Worm (Caenorhabditis elegans) whole organism, mixed stage, embryonic: ENCODE data around the gene ZC239.14.

Source experiments
- ceh-39 ChIP-seq: fragments of 150-350 bp; optimal IDR thresholded peaks from 2 replicates; lab custom pipeline; 2014; ENCODE audit warnings: missing biosample characterization, missing genetic modification characterization
- ceh-43 ChIP-seq: fragments of 200-800 bp; sonication (Bioruptor generic); optimal IDR thresholded peaks from 2 replicates; lab custom pipeline; 2018; ENCODE audit warnings: mild to moderate bottlenecking, missing genetic modification characterization, moderate library complexity, missing compliant biosample characterization
- cnd-1 ChIP-seq: fragments of 200-800 bp; sonication (Bioruptor generic); optimal IDR thresholded peaks from 2 replicates; lab custom pipeline; 2018; ENCODE audit warnings: mild to moderate bottlenecking, missing genetic modification characterization, missing compliant biosample characterization
- hlh-1 ChIP-seq: fragments of 150-350 bp; optimal IDR thresholded peaks from 2 replicates; lab custom pipeline; 2014; ENCODE audit warnings: missing biosample characterization, missing genetic modification reagents, missing genetic modification characterization
- nhr-12 ChIP-seq: fragments of 150-350 bp; optimal IDR thresholded peaks from 2 replicates; lab custom pipeline; 2014; ENCODE audit warnings: missing biosample characterization, missing genetic modification characterization
- nhr-237 ChIP-seq: fragments of 150-350 bp; optimal IDR thresholded peaks from 2 replicates; lab custom pipeline; 2014; ENCODE audit warnings: missing biosample characterization, missing genetic modification characterization
- nhr-76 ChIP-seq: sonication (generic microtip); optimal IDR thresholded peaks from 2 replicates; lab custom pipeline; 2017; ENCODE audit warnings: missing biosample characterization, missing genetic modification characterization
- unc-120 ChIP-seq: sonication (generic microtip); optimal IDR thresholded peaks from 2 replicates; lab custom pipeline; 2017; ENCODE audit warnings: missing genetic modification characterization, missing compliant biosample characterization; ENCODE audit not compliant: poor library complexity, severe bottlenecking
- unc-62 ChIP-seq: fragments of 150-350 bp; optimal IDR thresholded peaks from 2 replicates; lab custom pipeline; 2014; ENCODE audit warnings: missing biosample characterization, missing genetic modification reagents, missing genetic modification characterization

DNA sequence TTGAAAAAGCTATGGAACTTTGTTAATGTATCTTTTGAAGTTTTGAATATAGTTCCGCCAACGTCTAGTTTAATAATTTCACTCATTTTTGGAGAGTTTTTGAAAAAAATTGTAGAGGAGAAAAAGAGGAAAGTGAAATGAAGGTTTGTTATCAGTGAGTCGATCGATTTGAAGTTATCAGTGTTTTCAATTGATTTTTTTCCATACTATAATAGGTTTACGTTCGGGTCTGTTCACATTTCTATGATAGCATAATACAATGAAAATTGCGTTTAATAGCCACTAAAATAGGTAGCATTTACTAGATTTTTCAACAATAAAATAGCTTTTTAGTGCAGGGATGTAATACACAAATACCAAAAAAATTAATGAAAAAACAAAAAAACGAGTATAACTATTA is 3.4 kb upstream of the ZC239.14 start, which contains the start of gene ZC239.16:
- TF ChIP-seq unc-120 (tag; lab: Kevin White, UChicago) (no peak), cnd-1 (no peak), nhr-12 (tag; lab: Kevin White, UChicago) (no peak), nhr-237 (tag; lab: Kevin White, UChicago) (no peak), ceh-43 (no peak), unc-62 (no peak), ceh-39 (tag; lab: Kevin White, UChicago) (no peak), nhr-76 (tag; lab: Kevin White, UChicago) (no peak), hlh-1 (tag; lab: Kevin White, UChicago) (no peak)
